Fruit fly (Drosophila melanogaster) whole organism, embryonic: ENCODE data around the gene CG34348.

ENCODE experiments used
- Aef1 ChIP-seq: fragments of 200-800 bp; sonication (Bioruptor generic); IDR thresholded peaks from 3 replicates; pipeline ENCODE4 v1.3.6; 2022; ENCODE audit warnings: missing biosample characterization, missing genetic modification characterization
- CG10147 ChIP-seq: fragments of 200-800 bp; sonication (Bioruptor generic); optimal IDR thresholded peaks from 2 replicates; lab custom pipeline; 2019; ENCODE audit warnings: missing biosample characterization, mild to moderate bottlenecking, missing genetic modification characterization, moderate library complexity
- CG10321 ChIP-seq: fragments of 200-800 bp; sonication (Bioruptor generic); IDR thresholded peaks from 2 replicates; pipeline ENCODE4 v1.3.6; 2022; ENCODE audit warnings: missing biosample characterization, missing genetic modification characterization
- CG10979 ChIP-seq: fragments of 200-800 bp; sonication (Bioruptor generic); optimal IDR thresholded peaks from 2 replicates; lab custom pipeline; 2018; ENCODE audit warnings: missing biosample characterization, mild to moderate bottlenecking, missing genetic modification characterization, moderate library complexity
- CG11398 ChIP-seq: fragments of 200-800 bp; sonication (Bioruptor generic); optimal IDR thresholded peaks from 2 replicates; lab custom pipeline; 2016; ENCODE audit warnings: missing biosample characterization, missing genetic modification characterization
- CG11456 ChIP-seq: fragments of 200-800 bp; sonication (Bioruptor generic); IDR thresholded peaks from 3 replicates; pipeline ENCODE4 v1.3.6; 2022; ENCODE audit warnings: missing biosample characterization, missing genetic modification characterization
- CG12155 ChIP-seq: fragments of 200-800 bp; sonication (Bioruptor generic); optimal IDR thresholded peaks from 3 replicates; lab custom pipeline; 2016; ENCODE audit warnings: missing biosample characterization, missing genetic modification characterization
- CG1233 ChIP-seq: fragments of 200-800 bp; sonication (Bioruptor generic); optimal IDR thresholded peaks from 4 replicates; lab custom pipeline; 2018; ENCODE audit warnings: missing biosample characterization, mild to moderate bottlenecking, missing genetic modification characterization
- CG12659 ChIP-seq: fragments of 200-800 bp; sonication (Bioruptor generic); optimal IDR thresholded peaks from 3 replicates; lab custom pipeline; 2017; ENCODE audit warnings: mild to moderate bottlenecking, missing biosample characterization, missing genetic modification reagents, missing genetic modification characterization
- CG16863 ChIP-seq: fragments of 200-800 bp; sonication (Bioruptor generic); optimal IDR thresholded peaks from 3 replicates; lab custom pipeline; 2016; ENCODE audit warnings: missing biosample characterization, missing genetic modification characterization
- CG17612 ChIP-seq: fragments of 200-800 bp; sonication (Bioruptor generic); IDR thresholded peaks from 2 replicates; pipeline ENCODE4 v1.3.6; 2022; ENCODE audit warnings: missing biosample characterization, missing genetic modification characterization
- CG18476 ChIP-seq: fragments of 200-800 bp; sonication (Bioruptor generic); optimal IDR thresholded peaks from 2 replicates; lab custom pipeline; 2016; ENCODE audit warnings: missing biosample characterization, mild to moderate bottlenecking, missing genetic modification characterization
- CG3065 ChIP-seq: fragments of 200-800 bp; sonication (Bioruptor generic); optimal IDR thresholded peaks from 2 replicates; lab custom pipeline; 2016; ENCODE audit warnings: missing biosample characterization, missing genetic modification characterization
- CG33213 ChIP-seq: fragments of 200-800 bp; sonication (Bioruptor generic); optimal IDR thresholded peaks from 3 replicates; lab custom pipeline; 2016; ENCODE audit warnings: missing biosample characterization, missing genetic modification characterization
- CG4328 ChIP-seq: fragments of 200-800 bp; sonication (Bioruptor generic); optimal IDR thresholded peaks from 3 replicates; lab custom pipeline; 2017; ENCODE audit warnings: missing biosample characterization, missing genetic modification reagents, missing genetic modification characterization
- CG4360 ChIP-seq: fragments of 200-800 bp; sonication (Bioruptor generic); IDR thresholded peaks from 2 replicates; pipeline ENCODE4 v1.3.6; 2022; ENCODE audit warnings: missing biosample characterization, missing genetic modification characterization
- CG7357 ChIP-seq: fragments of 200-800 bp; sonication (Bioruptor generic); IDR thresholded peaks from 3 replicates; pipeline ENCODE4 v1.3.6; 2022; ENCODE audit warnings: missing biosample characterization, missing genetic modification characterization
- CG7839 ChIP-seq: fragments of 200-800 bp; sonication (Bioruptor generic); optimal IDR thresholded peaks from 3 replicates; lab custom pipeline; 2018; ENCODE audit warnings: missing biosample characterization, mild to moderate bottlenecking, missing genetic modification characterization, moderate library complexity
- CG8359 ChIP-seq: fragments of 200-800 bp; sonication (Bioruptor generic); optimal IDR thresholded peaks from 2 replicates; lab custom pipeline; 2017; ENCODE audit warnings: missing biosample characterization, mild to moderate bottlenecking, missing genetic modification characterization, borderline replicate concordance
- CG8765 ChIP-seq: fragments of 200-800 bp; sonication (Bioruptor generic); IDR thresholded peaks from 2 replicates; pipeline ENCODE4 v1.3.6; 2022; ENCODE audit warnings: missing biosample characterization, missing genetic modification characterization
- CoRest ChIP-seq: fragments of 200-800 bp; sonication (Bioruptor generic); optimal IDR thresholded peaks from 3 replicates; lab custom pipeline; 2018; ENCODE audit warnings: missing biosample characterization, mild to moderate bottlenecking, missing genetic modification characterization, moderate library complexity
- Dek ChIP-seq: fragments of 200-800 bp; sonication (Bioruptor generic); optimal IDR thresholded peaks from 3 replicates; lab custom pipeline; 2019; ENCODE audit warnings: missing biosample characterization, mild to moderate bottlenecking, missing genetic modification characterization, moderate library complexity
- E2f2 ChIP-seq: fragments of 200-800 bp; sonication (Bioruptor generic); IDR thresholded peaks from 2 replicates; pipeline ENCODE4 v1.3.6; 2022; ENCODE audit warnings: missing biosample characterization, missing genetic modification characterization
- Ets65A ChIP-seq: fragments of 200-800 bp; sonication (Bioruptor generic); peaks from one replicate; lab custom pipeline; 2016; ENCODE audit warnings: missing biosample characterization, missing genetic modification characterization
- Gsc ChIP-seq: fragments of 200-800 bp; sonication (Bioruptor generic); IDR thresholded peaks from 2 replicates; pipeline ENCODE4 v1.3.6; 2022; ENCODE audit warnings: missing biosample characterization, missing genetic modification characterization
- Lhr ChIP-seq: fragments of 200-800 bp; sonication (Bioruptor generic); optimal IDR thresholded peaks from 3 replicates; lab custom pipeline; 2017; ENCODE audit warnings: mild to moderate bottlenecking, missing biosample characterization, missing genetic modification reagents, missing genetic modification characterization
- MESR4 ChIP-seq: fragments of 200-800 bp; sonication (Bioruptor generic); optimal IDR thresholded peaks from 2 replicates; lab custom pipeline; 2018; ENCODE audit warnings: missing biosample characterization, mild to moderate bottlenecking, missing genetic modification characterization, moderate library complexity
- Med ChIP-seq: fragments of 200-800 bp; sonication (Bioruptor generic); peaks from one replicate; lab custom pipeline; 2016; ENCODE audit warnings: missing biosample characterization, missing genetic modification characterization, mild to moderate bottlenecking, inconsistent platforms, moderate library complexity
- NfI ChIP-seq: fragments of 200-800 bp; sonication (Bioruptor generic); optimal IDR thresholded peaks from 3 replicates; lab custom pipeline; 2018; ENCODE audit warnings: missing biosample characterization, mild to moderate bottlenecking, missing genetic modification characterization, moderate library complexity
- Optix ChIP-seq: fragments of 200-800 bp; sonication (Bioruptor generic); IDR thresholded peaks from 3 replicates; pipeline ENCODE4 v1.3.6; 2022; ENCODE audit warnings: missing biosample characterization, missing genetic modification characterization
- Vsx1 ChIP-seq: fragments of 200-800 bp; sonication (Bioruptor generic); optimal IDR thresholded peaks from 2 replicates; lab custom pipeline; 2017; ENCODE audit warnings: missing biosample characterization, mild to moderate bottlenecking, missing genetic modification characterization, missing genetic modification reagents
- YL-1 ChIP-seq: fragments of 200-800 bp; sonication (Bioruptor generic); optimal IDR thresholded peaks from 3 replicates; lab custom pipeline; 2017; ENCODE audit warnings: missing biosample characterization, mild to moderate bottlenecking, missing genetic modification characterization
- amos ChIP-seq: fragments of 200-800 bp; sonication (Bioruptor generic); IDR thresholded peaks from 2 replicates; pipeline ENCODE4 v1.3.6; 2022; ENCODE audit warnings: missing biosample characterization, missing genetic modification characterization; ENCODE audit not compliant: partially characterized antibody
- br ChIP-seq: fragments of >200 bp; optimal IDR thresholded peaks from 2 replicates; lab custom pipeline; 2017
- croc ChIP-seq: fragments of 200-800 bp; sonication (Bioruptor generic); conservative IDR thresholded peaks from 3 replicates; pipeline ENCODE4 v1.3.6; 2022; ENCODE audit warnings: missing biosample characterization, missing genetic modification characterization
- da ChIP-seq: fragments of 200-800 bp; sonication (Bioruptor generic); optimal IDR thresholded peaks from 2 replicates; lab custom pipeline; 2016; ENCODE audit warnings: missing biosample characterization, missing genetic modification characterization
- emc ChIP-seq: fragments of 200-800 bp; sonication (Bioruptor generic); optimal IDR thresholded peaks from 2 replicates; lab custom pipeline; 2016; ENCODE audit warnings: missing biosample characterization, missing genetic modification characterization
- exex ChIP-seq: fragments of 200-800 bp; sonication (Bioruptor generic); optimal IDR thresholded peaks from 4 replicates; lab custom pipeline; 2018; ENCODE audit warnings: missing biosample characterization, mild to moderate bottlenecking, missing genetic modification characterization, moderate library complexity
- fd102C ChIP-seq: fragments of 200-800 bp; sonication (Bioruptor generic); optimal IDR thresholded peaks from 2 replicates; lab custom pipeline; 2018; ENCODE audit warnings: missing biosample characterization, mild to moderate bottlenecking, missing genetic modification characterization, moderate library complexity
- jing ChIP-seq: fragments of 200-800 bp; sonication (Bioruptor generic); optimal IDR thresholded peaks from 2 replicates; lab custom pipeline; 2018; ENCODE audit warnings: missing biosample characterization, mild to moderate bottlenecking, missing genetic modification characterization
- kah ChIP-seq: fragments of 200-800 bp; sonication (Bioruptor generic); optimal IDR thresholded peaks from 2 replicates; lab custom pipeline; 2018; ENCODE audit warnings: missing biosample characterization, mild to moderate bottlenecking, missing genetic modification characterization
- onecut ChIP-seq: fragments of 200-800 bp; sonication (Bioruptor generic); IDR thresholded peaks from 2 replicates; pipeline ENCODE4 v1.3.6; 2022; ENCODE audit warnings: missing biosample characterization, missing genetic modification characterization
- sc ChIP-seq, 3 experiments: fragments of >200 bp in 2 of 3; fragments of 200-800 bp in 1 of 3; sonication (Bioruptor generic) in 1 of 3; optimal IDR thresholded peaks; 2 replicates in 2 of 3; 3 replicates in 1 of 3; lab custom pipeline; 2017; ENCODE audit warnings: mild to moderate bottlenecking in 1 of 3, missing biosample characterization in 1 of 3, missing genetic modification characterization in 1 of 3, missing genetic modification reagents in 1 of 3
- shn ChIP-seq: fragments of 200-800 bp; sonication (Bioruptor generic); optimal IDR thresholded peaks from 3 replicates; lab custom pipeline; 2016; ENCODE audit warnings: missing biosample characterization, missing genetic modification characterization
- slbo ChIP-seq: fragments of 200-800 bp; sonication (Bioruptor generic); IDR thresholded peaks from 2 replicates; pipeline ENCODE4 v1.3.6; 2022; ENCODE audit warnings: missing biosample characterization, missing genetic modification characterization
- slp2 ChIP-seq: fragments of 200-800 bp; sonication (Bioruptor generic); optimal IDR thresholded peaks from 2 replicates; lab custom pipeline; 2016; ENCODE audit warnings: missing biosample characterization, missing genetic modification characterization
- sob ChIP-seq: fragments of 200-800 bp; sonication (Bioruptor generic); IDR thresholded peaks from 2 replicates; pipeline ENCODE4 v1.3.6; 2022; ENCODE audit warnings: missing biosample characterization, missing genetic modification characterization
- tgo ChIP-seq: fragments of 200-800 bp; sonication (Bioruptor generic); IDR thresholded peaks from 3 replicates; pipeline ENCODE4 v1.3.6; 2022; ENCODE audit warnings: missing biosample characterization, missing genetic modification characterization
- wek ChIP-seq: fragments of 200-800 bp; sonication (Bioruptor generic); optimal IDR thresholded peaks from 3 replicates; lab custom pipeline; 2018; ENCODE audit warnings: missing biosample characterization, mild to moderate bottlenecking, missing genetic modification characterization, moderate library complexity
- zen2 ChIP-seq: fragments of 200-800 bp; sonication (Bioruptor generic); IDR thresholded peaks from 3 replicates; pipeline ENCODE4 v1.3.6; 2022; ENCODE audit warnings: missing biosample characterization, missing genetic modification characterization; ENCODE audit not compliant: partially characterized antibody

Gene CG34348

dm6 chrX:11351351-11351750 lies 11.7 kb downstream of the CG34348 start (continued):
- TF ChIP-seq fd102C (GFP tag; lab: Kevin White, UChicago), result no peak
- TF ChIP-seq CG4328, result peak; percentile 85
- TF ChIP-seq CG7357, result peak; percentile 87
- peak; percentile 79 for TF ChIP-seq Lhr (GFP tag; lab: Kevin White, UChicago)
- TF ChIP-seq CG8765 (GFP tag; lab: Robert Waterston, UW), result peak; percentile 93
- peak; percentile 97 for TF ChIP-seq slbo (GFP tag; lab: Robert Waterston, UW)
- no peak for TF ChIP-seq sc (optimal IDR thresholded peaks at IDR 0.05; lab: Kevin White, UChicago)
- peak; percentile 74 for TF ChIP-seq sc (GFP tag; optimal IDR thresholded peaks at IDR 0.05; lab: Kevin White, UChicago)
- TF ChIP-seq amos, result no peak
- TF ChIP-seq sob (GFP tag; lab: Robert Waterston, UW), result peak; percentile 96
- peak; percentile 99 for TF ChIP-seq Ets65A (GFP tag; lab: Kevin White, UChicago)
- peak; percentile 92 for TF ChIP-seq onecut
- peak; percentile 72 for TF ChIP-seq CG8359 (GFP tag; lab: Kevin White, UChicago)
- TF ChIP-seq da (GFP tag; lab: Kevin White, UChicago), result peak; percentile 76
- no peak for TF ChIP-seq Vsx1 (GFP tag; lab: Kevin White, UChicago)
- TF ChIP-seq CoRest (tag; lab: Kevin White, UChicago), result peak; percentile 93
- peak; percentile 97 for TF ChIP-seq CG11456 (GFP tag; lab: Robert Waterston, UW)
- TF ChIP-seq CG7839 (tag; lab: Kevin White, UChicago), result peak; percentile 94
- TF ChIP-seq CG3065 (GFP tag; lab: Kevin White, UChicago), result peak; percentile 68
- TF ChIP-seq kah (GFP tag; lab: Kevin White, UChicago), result peak; percentile 86
- peak; percentile 95 for TF ChIP-seq NfI
- TF ChIP-seq CG11398 (GFP tag; lab: Kevin White, UChicago), result peak; percentile 87
- TF ChIP-seq E2f2, result peak; percentile 78
- TF ChIP-seq Dek (tag; lab: Kevin White, UChicago), result peak; percentile 88
- TF ChIP-seq shn (GFP tag; lab: Kevin White, UChicago), result peak; percentile 90
- TF ChIP-seq tgo (GFP tag; lab: Robert Waterston, UW), result peak; percentile 95
- TF ChIP-seq CG12659, result peak; percentile 94
- peak; percentile 89 for TF ChIP-seq wek
- TF ChIP-seq emc (GFP tag; lab: Kevin White, UChicago), result peak; percentile 80
- TF ChIP-seq Optix, result peak; percentile 95
- peak; percentile 89 for TF ChIP-seq croc (GFP tag; lab: Robert Waterston, UW)
- peak; percentile 80 for TF ChIP-seq CG10147 (GFP tag; lab: Kevin White, UChicago)
- TF ChIP-seq CG12155, result peak; percentile 88
- TF ChIP-seq exex (tag; lab: Kevin White, UChicago), result no peak
- peak; percentile 76 for TF ChIP-seq CG10321 (GFP tag; lab: Robert Waterston, UW)
- peak; percentile 87 for TF ChIP-seq CG10979
- peak; percentile 95 for TF ChIP-seq Aef1 (GFP tag; lab: Robert Waterston, UW)
- TF ChIP-seq Gsc (GFP tag; lab: Robert Waterston, UW), result peak; percentile 84
- peak; percentile 85 for TF ChIP-seq CG18476
- TF ChIP-seq slp2 (GFP tag; lab: Kevin White, UChicago), result peak; percentile 85
- no peak for TF ChIP-seq br (lab: Kevin White, UChicago)
- peak; percentile 12 for TF ChIP-seq MESR4 (GFP tag; lab: Kevin White, UChicago)
- TF ChIP-seq CG16863 (GFP tag; lab: Kevin White, UChicago), result peak; percentile 93
- no peak for TF ChIP-seq zen2 (GFP tag; lab: Robert Waterston, UW)
- peak; percentile 1 for TF ChIP-seq YL-1 (GFP tag; lab: Kevin White, UChicago)
- peak; percentile 91 for TF ChIP-seq jing (GFP tag; lab: Kevin White, UChicago)
- peak; percentile 88 for TF ChIP-seq CG33213 (GFP tag; lab: Kevin White, UChicago)
- TF ChIP-seq CG1233 (GFP tag; lab: Kevin White, UChicago), result peak; percentile 91
- peak; percentile 99 for TF ChIP-seq Med (GFP tag; lab: Kevin White, UChicago)
- peak; percentile 79 for TF ChIP-seq CG4360 (GFP tag; lab: Robert Waterston, UW)
- peak; percentile 83 for TF ChIP-seq CG17612 (GFP tag; lab: Robert Waterston, UW)
